Fruit fly (Drosophila melanogaster): ENCODE data around the gene CG18596.

DNA sequence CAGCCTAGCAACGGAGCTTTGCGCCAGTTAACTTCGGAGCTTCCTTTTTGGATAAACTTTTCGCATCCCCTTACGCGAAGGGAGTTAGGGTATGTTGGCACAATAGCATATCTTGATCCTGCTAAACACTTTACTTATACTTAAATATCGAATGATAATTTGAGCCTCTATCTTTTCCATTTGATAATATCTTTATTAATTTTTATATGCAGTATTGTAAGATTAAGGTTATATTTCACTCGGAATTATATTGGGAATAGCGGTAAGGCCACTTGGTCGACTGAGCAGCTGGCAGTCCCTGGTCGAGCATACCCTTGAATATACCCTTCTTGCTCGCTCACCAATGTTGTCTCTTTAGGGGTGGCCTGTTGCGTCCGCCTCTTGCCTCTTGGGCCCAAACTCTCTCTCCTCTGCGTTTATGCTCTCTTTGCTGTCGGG is 6.9 kb upstream of the CG18596 start:
- TF ChIP-seq usp (GFP tag; optimal IDR thresholded peaks at IDR 0.05), result no peak
- no peak for TF ChIP-seq EcR (GFP tag; optimal IDR thresholded peaks at IDR 0.05)
- TF ChIP-seq CG8478 (optimal IDR thresholded peaks at IDR 0.05), result no peak
- TF ChIP-seq psq (optimal IDR thresholded peaks at IDR 0.05), result no peak
- TF ChIP-seq pan (optimal IDR thresholded peaks at IDR 0.05), result peak; percentile 72
- no peak for TF ChIP-seq Dll (optimal IDR thresholded peaks at IDR 0.05)
